Worm (Caenorhabditis elegans) whole organism, L1 larva: ENCODE data around the gene unc-1.

Experiments used
- F16B12.6 ChIP-seq: fragments of 150-350 bp; optimal IDR thresholded peaks from 2 replicates; lab custom pipeline; 2014; ENCODE audit warnings: missing biosample characterization, missing genetic modification characterization
- Y116A8C.19 ChIP-seq: sonication (generic microtip); optimal IDR thresholded peaks from 2 replicates; lab custom pipeline; 2016; ENCODE audit warnings: missing compliant biosample characterization, missing genetic modification characterization, borderline replicate concordance
- aha-1 ChIP-seq: fragments of 150-350 bp; optimal IDR thresholded peaks from 2 replicates; lab custom pipeline; 2014; ENCODE audit warnings: missing biosample characterization, missing genetic modification characterization
- aly-2 ChIP-seq: fragments of 150-350 bp; optimal IDR thresholded peaks from 2 replicates; lab custom pipeline; 2014; ENCODE audit warnings: missing biosample characterization, missing genetic modification characterization
- ama-1 ChIP-seq: fragments of 150-350 bp; optimal IDR thresholded peaks from 2 replicates; lab custom pipeline; 2014
- blmp-1 ChIP-seq: fragments of 150-350 bp; optimal IDR thresholded peaks from 2 replicates; lab custom pipeline; 2014; ENCODE audit warnings: missing biosample characterization, missing genetic modification characterization
- ceh-82 ChIP-seq, 3 experiments: fragments of 150-350 bp in 1 of 3; sonication (generic microtip) in 2 of 3; optimal IDR thresholded peaks; 2 replicates each; lab custom pipeline; 2014 to 2017; ENCODE audit warnings: missing biosample characterization in 3 of 3, missing genetic modification characterization in 3 of 3
- ceh-88 ChIP-seq: fragments of 200-800 bp; sonication (Bioruptor generic); IDR thresholded peaks from 2 replicates; pipeline ENCODE4 v1.3.6; 2022; ENCODE audit warnings: missing genetic modification characterization, missing compliant biosample characterization
- dpl-1 ChIP-seq, 3 experiments: fragments of 150-350 bp in 2 of 3; sonication (generic microtip) in 1 of 3; optimal IDR thresholded peaks; 2 replicates each; lab custom pipeline; 2014 to 2017; ENCODE audit warnings: missing biosample characterization in 3 of 3, missing genetic modification characterization in 3 of 3, missing genetic modification reagents in 3 of 3
- efl-1 ChIP-seq, 4 experiments: fragments of 150-350 bp; optimal IDR thresholded peaks in 3 of 4; peaks in 1 of 4; 1 replicate in 1 of 4; 2 replicates in 3 of 4; lab custom pipeline; 2014; ENCODE audit warnings: missing biosample characterization in 2 of 4, missing genetic modification characterization in 2 of 4, missing genetic modification reagents in 2 of 4
- efl-3 ChIP-seq: fragments of 200-800 bp; sonication (Bioruptor generic); optimal IDR thresholded peaks from 2 replicates; lab custom pipeline; 2018; ENCODE audit warnings: mild to moderate bottlenecking, missing genetic modification characterization, missing compliant biosample characterization
- egl-27 ChIP-seq, 2 experiments: fragments of 150-350 bp in 1 of 2; sonication (generic microtip); optimal IDR thresholded peaks; 3 replicates each; lab custom pipeline; 2017 to 2018; ENCODE audit warnings: missing biosample characterization in 2 of 2, missing genetic modification characterization in 2 of 2, missing genetic modification reagents in 2 of 2
- fkh-10 ChIP-seq: sonication (generic microtip); optimal IDR thresholded peaks from 2 replicates; lab custom pipeline; 2017; ENCODE audit warnings: missing biosample characterization, missing genetic modification reagents, missing genetic modification characterization
- fkh-4 ChIP-seq: sonication (generic microtip); optimal IDR thresholded peaks from 2 replicates; lab custom pipeline; 2016; ENCODE audit warnings: missing compliant biosample characterization, missing genetic modification characterization, borderline replicate concordance
- fkh-8 ChIP-seq: sonication (generic microtip); optimal IDR thresholded peaks from 2 replicates; lab custom pipeline; 2016; ENCODE audit warnings: mild to moderate bottlenecking, missing genetic modification characterization, missing compliant biosample characterization
- grh-1 ChIP-seq: fragments of 200-800 bp; sonication (Bioruptor generic); IDR thresholded peaks from 2 replicates; pipeline ENCODE4 v1.3.6; 2022; ENCODE audit warnings: missing genetic modification reagents, missing genetic modification characterization, missing compliant biosample characterization
- hlh-4 ChIP-seq: sonication (generic microtip); optimal IDR thresholded peaks from 2 replicates; lab custom pipeline; 2016; ENCODE audit warnings: mild to moderate bottlenecking, missing genetic modification characterization, missing compliant biosample characterization
- hpl-2 ChIP-seq: fragments of 150-350 bp; optimal IDR thresholded peaks from 2 replicates; lab custom pipeline; 2014; ENCODE audit warnings: missing biosample characterization, missing genetic modification reagents, missing genetic modification characterization
- isw-1 ChIP-seq: fragments of 200-800 bp; sonication (Bioruptor generic); IDR thresholded peaks from 2 replicates; pipeline ENCODE4 v1.3.6; 2022; ENCODE audit warnings: missing genetic modification characterization, missing compliant biosample characterization
- lin-14 ChIP-seq: fragments of 200-800 bp; sonication (Bioruptor generic); optimal IDR thresholded peaks from 2 replicates; lab custom pipeline; 2018; ENCODE audit warnings: mild to moderate bottlenecking, missing genetic modification characterization, moderate library complexity, missing compliant biosample characterization
- lin-35 ChIP-seq, 2 experiments: fragments of 150-350 bp; optimal IDR thresholded peaks; 2 replicates each; lab custom pipeline; 2014; ENCODE audit warnings: missing biosample characterization in 2 of 2, missing genetic modification characterization in 2 of 2, missing genetic modification reagents in 2 of 2
- lir-3 ChIP-seq: sonication (generic microtip); optimal IDR thresholded peaks from 2 replicates; lab custom pipeline; 2016; ENCODE audit warnings: mild to moderate bottlenecking, missing genetic modification characterization, moderate library complexity, missing compliant biosample characterization; ENCODE audit not compliant: poor library complexity
- lsy-2 ChIP-seq, 2 experiments: fragments of 150-350 bp; optimal IDR thresholded peaks; 2 replicates each; lab custom pipeline; 2014; ENCODE audit warnings: missing biosample characterization in 2 of 2, missing genetic modification characterization in 2 of 2
- mdl-1 ChIP-seq, 2 experiments: fragments of 150-350 bp; optimal IDR thresholded peaks; 2 replicates each; lab custom pipeline; 2014 to 2017; ENCODE audit warnings: missing biosample characterization in 2 of 2, missing genetic modification characterization in 2 of 2, inconsistent platforms in 1 of 2
- mef-2 ChIP-seq: fragments of 150-350 bp; optimal IDR thresholded peaks from 2 replicates; lab custom pipeline; 2014; ENCODE audit warnings: missing biosample characterization, missing genetic modification characterization
- mep-1 ChIP-seq: fragments of 150-350 bp; optimal IDR thresholded peaks from 2 replicates; lab custom pipeline; 2014; ENCODE audit warnings: missing biosample characterization, missing genetic modification characterization
- nhr-11 ChIP-seq: fragments of 150-350 bp; optimal IDR thresholded peaks from 2 replicates; lab custom pipeline; 2014; ENCODE audit warnings: missing biosample characterization, missing genetic modification characterization
- nhr-19 ChIP-seq: fragments of 200-800 bp; sonication (Bioruptor generic); conservative IDR thresholded peaks from 2 replicates; pipeline ENCODE4 v1.3.6; 2022; ENCODE audit warnings: missing genetic modification characterization, missing compliant biosample characterization
- nhr-20 ChIP-seq: sonication (generic microtip); optimal IDR thresholded peaks from 2 replicates; lab custom pipeline; 2016; ENCODE audit warnings: mild to moderate bottlenecking, missing genetic modification characterization, missing compliant biosample characterization
- nhr-237 ChIP-seq: fragments of 150-350 bp; optimal IDR thresholded peaks from 2 replicates; lab custom pipeline; 2014; ENCODE audit warnings: missing biosample characterization, missing genetic modification characterization
- nhr-28 ChIP-seq: fragments of 150-350 bp; optimal IDR thresholded peaks from 2 replicates; lab custom pipeline; 2014; ENCODE audit warnings: missing biosample characterization, missing genetic modification characterization
- nhr-71 ChIP-seq: sonication (generic microtip); optimal IDR thresholded peaks from 2 replicates; lab custom pipeline; 2016; ENCODE audit warnings: mild to moderate bottlenecking, missing genetic modification characterization, moderate library complexity, missing compliant biosample characterization
- nhr-84 ChIP-seq: sonication (generic microtip); optimal IDR thresholded peaks from 2 replicates; lab custom pipeline; 2017; ENCODE audit warnings: missing biosample characterization, missing genetic modification characterization
- nhr-85 ChIP-seq: sonication (generic microtip); peaks from one replicate; lab custom pipeline; 2016; ENCODE audit warnings: missing genetic modification characterization, inconsistent platforms, missing compliant biosample characterization
- nhr-90 ChIP-seq: sonication (generic microtip); optimal IDR thresholded peaks from 2 replicates; lab custom pipeline; 2016; ENCODE audit warnings: mild to moderate bottlenecking, missing genetic modification characterization, missing compliant biosample characterization; ENCODE audit not compliant: poor library complexity
- pax-3 ChIP-seq: fragments of 200-800 bp; sonication (Bioruptor generic); optimal IDR thresholded peaks from 2 replicates; lab custom pipeline; 2018; ENCODE audit warnings: mild to moderate bottlenecking, missing genetic modification characterization, moderate library complexity, missing compliant biosample characterization
- pqm-1 ChIP-seq: sonication (generic microtip); optimal IDR thresholded peaks from 3 replicates; lab custom pipeline; 2017; ENCODE audit warnings: missing biosample characterization, missing genetic modification characterization
- rnt-1 ChIP-seq: sonication (generic microtip); optimal IDR thresholded peaks from 2 replicates; lab custom pipeline; 2016; ENCODE audit warnings: mild to moderate bottlenecking, missing genetic modification characterization, moderate library complexity, missing compliant biosample characterization
- snpc-4 ChIP-seq: fragments of 150-350 bp; optimal IDR thresholded peaks from 2 replicates; lab custom pipeline; 2014; ENCODE audit warnings: missing biosample characterization, missing genetic modification characterization
- sox-4 ChIP-seq: sonication (generic microtip); optimal IDR thresholded peaks from 2 replicates; lab custom pipeline; 2016; ENCODE audit warnings: missing genetic modification characterization, missing compliant biosample characterization
- sup-37 ChIP-seq: fragments of 200-800 bp; sonication (Bioruptor generic); optimal IDR thresholded peaks from 2 replicates; lab custom pipeline; 2018; ENCODE audit warnings: mild to moderate bottlenecking, missing genetic modification characterization, missing compliant biosample characterization
- tbx-2 ChIP-seq: sonication (generic microtip); optimal IDR thresholded peaks from 2 replicates; lab custom pipeline; 2016; ENCODE audit warnings: missing genetic modification characterization, missing compliant biosample characterization
- unc-62 ChIP-seq: fragments of 150-350 bp; optimal IDR thresholded peaks from 2 replicates; lab custom pipeline; 2014; ENCODE audit warnings: missing biosample characterization, missing genetic modification reagents, missing genetic modification characterization
- xbp-1 ChIP-seq: sonication (generic microtip); optimal IDR thresholded peaks from 2 replicates; lab custom pipeline; 2016; ENCODE audit warnings: missing genetic modification characterization, missing compliant biosample characterization
- ztf-11 ChIP-seq, 2 experiments: sonication (generic microtip); optimal IDR thresholded peaks; 2 replicates each; lab custom pipeline; 2016 to 2017; ENCODE audit warnings: missing genetic modification characterization in 2 of 2, missing biosample characterization in 1 of 2, missing compliant biosample characterization in 1 of 2

Gene unc-1

DNA sequence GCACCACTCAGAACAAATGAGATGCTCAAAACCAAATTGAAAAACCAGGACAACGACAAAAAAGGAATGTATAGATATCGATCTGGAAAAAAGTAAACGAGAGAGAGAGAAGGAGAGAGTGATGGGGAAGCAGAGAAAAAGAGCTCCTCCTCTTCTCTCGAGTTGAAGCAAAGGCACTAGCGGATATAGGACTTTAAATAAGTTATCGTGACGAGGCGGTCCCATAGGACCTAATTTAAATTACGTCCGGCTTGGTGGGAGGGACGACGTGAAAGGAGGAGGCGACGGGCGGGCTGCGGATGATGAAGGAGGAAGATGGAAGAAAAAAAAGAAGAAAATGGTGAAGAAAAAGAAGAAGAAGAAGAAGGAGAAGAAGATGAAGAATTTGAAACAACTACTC lies 43.7 kb downstream of the unc-1 start (continued):
- TF ChIP-seq mdl-1 (tag; optimal IDR thresholded peaks at IDR 0.05; lab: Kevin White, UChicago) (no peak), ceh-88 (no peak), lin-14 (GFP tag; lab: Kevin White, UChicago) (peak; percentile 85), hlh-4 (tag; lab: Kevin White, UChicago) (no peak), dpl-1 (GFP tag; optimal IDR thresholded peaks at IDR 0.05; lab: Kevin White, UChicago) (no peak), unc-62 (GFP tag; lab: Kevin White, UChicago) (no peak), nhr-237 (tag; lab: Kevin White, UChicago) (no peak), nhr-11 (tag; lab: Kevin White, UChicago) (no peak), nhr-28 (no peak), snpc-4 (tag; lab: Kevin White, UChicago) (no peak)

DNA sequence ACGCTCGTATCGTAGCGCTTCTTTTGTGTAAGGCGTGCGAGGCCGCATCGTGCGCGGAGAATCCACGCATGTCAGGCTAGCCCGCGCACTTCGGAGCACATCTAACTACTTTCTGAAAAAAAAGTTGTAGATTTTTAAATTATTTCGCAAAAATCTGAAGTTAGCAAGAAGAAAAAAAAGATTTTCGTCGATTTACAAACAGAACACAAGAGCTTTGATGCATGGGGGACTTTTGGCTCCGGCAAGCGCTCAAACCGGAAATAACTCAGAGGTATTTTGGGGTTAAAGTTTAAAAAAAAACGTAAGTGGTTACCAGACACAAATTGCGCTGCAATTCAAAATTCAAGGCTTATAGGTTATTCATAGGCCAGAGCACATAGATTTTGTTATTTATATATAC lies 44.8 kb downstream of the unc-1 start, which contains the start of the genes F55A4.13 and nlf-1:
F55A4.13 (minus strand) TSS at position 101 of the 400 bp plus-strand sequence.
nlf-1 (minus strand) TSS at position 112 of the 400 bp plus-strand sequence.
- no peak for TF ChIP-seq mep-1 (tag; lab: Kevin White, UChicago)
- no peak for TF ChIP-seq lin-35 (GFP tag; optimal IDR thresholded peaks at IDR 0.05; lab: Kevin White, UChicago)
- no peak for TF ChIP-seq nhr-90
- TF ChIP-seq sox-4 (tag; lab: Kevin White, UChicago) = no peak
- no peak for TF ChIP-seq aly-2
- no peak for TF ChIP-seq rnt-1 (tag; lab: Kevin White, UChicago)
- TF ChIP-seq fkh-8 (tag; lab: Kevin White, UChicago) = no peak
- TF ChIP-seq nhr-19 (GFP tag; lab: Robert Waterston, UW) = no peak
- TF ChIP-seq efl-3 (GFP tag; lab: Kevin White, UChicago) = no peak
- TF ChIP-seq nhr-84 (tag; lab: Kevin White, UChicago) = no peak
- no peak for TF ChIP-seq sup-37
- no peak for TF ChIP-seq mef-2 (tag; lab: Kevin White, UChicago)
- no peak for TF ChIP-seq efl-1 (optimal IDR thresholded peaks at IDR 0.05; lab: Kevin White, UChicago)
- no peak for TF ChIP-seq efl-1 (GFP tag; optimal IDR thresholded peaks at IDR 0.05 in 1 of 2; lab: Kevin White, UChicago)
- no peak for TF ChIP-seq F16B12.6 (tag; lab: Kevin White, UChicago)
- TF ChIP-seq pax-3 (tag; lab: Kevin White, UChicago) = no peak

DNA sequence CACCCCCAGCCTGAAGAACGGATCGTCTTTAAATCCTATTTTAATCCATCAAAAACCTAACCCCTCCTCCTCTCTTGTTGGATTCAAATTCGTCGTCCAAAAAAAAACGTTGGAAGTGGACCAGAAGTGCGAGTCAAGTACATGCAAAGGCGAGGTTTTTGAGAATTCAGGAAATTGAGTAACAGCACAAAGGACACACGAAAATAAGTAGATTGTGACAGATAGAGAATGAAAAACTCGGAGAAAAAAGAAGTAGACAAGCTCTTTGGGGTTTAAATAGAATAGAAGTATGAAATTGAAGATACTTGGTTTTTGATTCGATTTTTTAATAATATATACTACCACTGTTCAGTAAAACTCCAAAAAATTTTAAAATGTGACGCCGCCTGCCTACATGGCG lies 47.5 kb downstream of the unc-1 start:
- TF ChIP-seq xbp-1 (tag; lab: Kevin White, UChicago) (no peak), fkh-8 (tag; lab: Kevin White, UChicago) (no peak), ztf-11 (tag; optimal IDR thresholded peaks at IDR 0.05; lab: Kevin White, UChicago) (no peak), nhr-84 (tag; lab: Kevin White, UChicago) (no peak), ceh-82 (tag; optimal IDR thresholded peaks at IDR 0.05; lab: Kevin White, UChicago) (no peak), fkh-10 (GFP tag; lab: Kevin White, UChicago) (peak; percentile 79), pax-3 (tag; lab: Kevin White, UChicago) (no peak), hlh-4 (tag; lab: Kevin White, UChicago) (no peak), nhr-19 (GFP tag; lab: Robert Waterston, UW) (no peak), pqm-1 (tag; lab: Kevin White, UChicago) (no peak), tbx-2 (no peak), lin-14 (GFP tag; lab: Kevin White, UChicago) (peak; percentile 58), lsy-2 (tag; optimal IDR thresholded peaks at IDR 0.05; lab: Kevin White, UChicago) (no peak), dpl-1 (GFP tag; optimal IDR thresholded peaks at IDR 0.05; lab: Kevin White, UChicago) (no peak), aha-1 (tag; lab: Kevin White, UChicago) (no peak), nhr-85 (tag; lab: Kevin White, UChicago) (peak; percentile 57)

DNA sequence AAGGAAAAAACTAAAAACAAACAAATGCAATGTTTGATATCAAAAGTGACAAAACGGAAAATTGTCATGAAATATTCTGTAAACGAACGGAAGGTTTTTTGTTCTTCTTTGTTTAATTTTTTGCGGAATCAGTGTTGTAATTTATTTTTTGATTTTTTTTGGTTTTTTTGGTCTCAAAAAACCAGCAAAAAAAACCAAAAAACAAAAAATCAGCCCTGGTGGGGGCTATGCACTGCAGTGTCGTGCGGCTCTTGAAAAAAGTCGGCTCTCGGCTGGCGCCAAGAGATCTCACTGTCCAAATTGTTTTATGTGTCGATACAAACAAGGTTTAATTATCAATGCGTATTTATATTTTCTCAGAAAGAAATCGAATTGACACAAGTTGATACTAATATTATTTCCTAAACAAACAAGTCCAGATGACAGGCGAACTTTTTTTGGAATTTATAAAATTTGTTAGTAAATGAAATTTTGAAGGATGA lies 49.8 kb downstream of the unc-1 start:
- peak in 1 of 2 experiments; percentile 52 for TF ChIP-seq lin-35 (GFP tag; optimal IDR thresholded peaks at IDR 0.05; lab: Kevin White, UChicago)
- no peak for TF ChIP-seq fkh-4 (tag; lab: Kevin White, UChicago)
- TF ChIP-seq Y116A8C.19 = no peak
- TF ChIP-seq isw-1 = no peak
- peak; percentile 90 for TF ChIP-seq ama-1 (lab: Kevin White, UChicago)
- TF ChIP-seq F16B12.6 (tag; lab: Kevin White, UChicago) = no peak
- TF ChIP-seq hpl-2 (GFP tag; lab: Kevin White, UChicago) = no peak
- TF ChIP-seq nhr-85 (tag; lab: Kevin White, UChicago) = peak; percentile 84
- TF ChIP-seq ceh-88 = peak; percentile 23; the same call in 1 of the 2 replicates
- peak; percentile 28 for TF ChIP-seq nhr-20 (tag; lab: Kevin White, UChicago)
- peak; percentile 19 for TF ChIP-seq lir-3 (tag; lab: Kevin White, UChicago)
- peak; percentile 80 for TF ChIP-seq nhr-90
- TF ChIP-seq egl-27 (tag; optimal IDR thresholded peaks at IDR 0.05; lab: Kevin White, UChicago) = no peak
- peak; percentile 66 for TF ChIP-seq nhr-71
- TF ChIP-seq grh-1 = no peak
- peak; percentile 4 for TF ChIP-seq blmp-1 (tag; lab: Kevin White, UChicago)
- TF ChIP-seq lsy-2 (tag; optimal IDR thresholded peaks at IDR 0.05; lab: Kevin White, UChicago) = peak in 1 of 2 experiments; percentile 31
- no peak for TF ChIP-seq nhr-84 (tag; lab: Kevin White, UChicago)
